Worm (Caenorhabditis elegans): ENCODE results near the gene nhr-17.

- TF ChIP-seq ama-1 (optimal IDR thresholded peaks at IDR 0.05), result no peak
- TF ChIP-seq hmg-4 (GFP tag; optimal IDR thresholded peaks at IDR 0.05), result peak; percentile 93
- peak; percentile 94 for TF ChIP-seq ceh-36 (tag; optimal IDR thresholded peaks at IDR 0.05)
- peak; percentile 82 for TF ChIP-seq flt-1 (GFP tag; IDR thresholded peaks at IDR 0.05)
Measured at ce11 chrX:12661091-12661526, 6.5 kb downstream of the nhr-17 start.

All from whole organism, early embryonic.